Worm (Caenorhabditis elegans): ENCODE results near the gene sru-19.

DNA sequence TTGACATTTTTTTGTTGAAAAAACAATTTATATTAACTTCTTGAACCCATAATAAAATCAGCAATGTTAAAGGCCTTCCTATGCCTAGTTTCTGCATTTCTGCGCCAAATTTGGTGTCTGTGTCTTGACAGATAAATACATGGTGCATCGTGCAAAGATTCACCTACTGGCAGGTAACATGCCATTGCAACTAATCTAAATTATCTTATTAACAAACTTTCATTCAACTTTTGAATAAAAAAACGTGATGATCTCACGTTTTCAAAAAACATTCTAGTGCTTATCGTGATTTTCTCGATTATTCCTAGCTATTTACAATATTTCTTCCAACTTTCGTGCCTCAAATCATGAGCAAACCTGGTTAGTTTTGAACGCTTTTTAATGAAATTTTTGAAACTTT is 41.7 kb upstream of the sru-19 start, which contains the start of gene C25G4.7:
- TF ChIP-seq him-1 (tag; optimal IDR thresholded peaks at IDR 0.05), result no peak
- TF ChIP-seq W03F9.2 (tag; optimal IDR thresholded peaks at IDR 0.05), result no peak

Measured in whole organism, L4/young adult.